Worm (Caenorhabditis elegans) whole organism, L1 larva: ENCODE data around the gene srx-74.

Experiments
- C04F5.9 ChIP-seq: sonication (generic microtip); optimal IDR thresholded peaks from 2 replicates; lab custom pipeline; 2016; ENCODE audit warnings: missing genetic modification characterization, missing compliant biosample characterization
- C16A3.4 ChIP-seq: fragments of 150-350 bp; optimal IDR thresholded peaks from 2 replicates; lab custom pipeline; 2014; ENCODE audit warnings: missing biosample characterization, missing genetic modification characterization
- Y116A8C.19 ChIP-seq: sonication (generic microtip); optimal IDR thresholded peaks from 2 replicates; lab custom pipeline; 2016; ENCODE audit warnings: missing compliant biosample characterization, missing genetic modification characterization, borderline replicate concordance
- aha-1 ChIP-seq: fragments of 150-350 bp; optimal IDR thresholded peaks from 2 replicates; lab custom pipeline; 2014; ENCODE audit warnings: missing biosample characterization, missing genetic modification characterization
- alr-1 ChIP-seq: fragments of 200-800 bp; sonication (Bioruptor generic); optimal IDR thresholded peaks from 2 replicates; lab custom pipeline; 2018; ENCODE audit warnings: borderline replicate concordance, mild to moderate bottlenecking, missing genetic modification characterization, missing compliant biosample characterization
- aly-2 ChIP-seq: fragments of 150-350 bp; optimal IDR thresholded peaks from 2 replicates; lab custom pipeline; 2014; ENCODE audit warnings: missing biosample characterization, missing genetic modification characterization
- ama-1 ChIP-seq: fragments of 150-350 bp; optimal IDR thresholded peaks from 2 replicates; lab custom pipeline; 2014
- ceh-63 ChIP-seq: fragments of 200-800 bp; sonication (Bioruptor generic); optimal IDR thresholded peaks from 2 replicates; lab custom pipeline; 2018; ENCODE audit warnings: mild to moderate bottlenecking, missing genetic modification characterization, missing compliant biosample characterization
- ceh-8 ChIP-seq: fragments of 200-800 bp; sonication (Bioruptor generic); optimal IDR thresholded peaks from 2 replicates; lab custom pipeline; 2018; ENCODE audit warnings: mild to moderate bottlenecking, missing genetic modification characterization, moderate library complexity, missing compliant biosample characterization
- ceh-82 ChIP-seq, 3 experiments: fragments of 150-350 bp in 1 of 3; sonication (generic microtip) in 2 of 3; optimal IDR thresholded peaks; 2 replicates each; lab custom pipeline; 2014 to 2017; ENCODE audit warnings: missing biosample characterization in 3 of 3, missing genetic modification characterization in 3 of 3
- dsc-1 ChIP-seq: sonication (generic microtip); optimal IDR thresholded peaks from 2 replicates; lab custom pipeline; 2016; ENCODE audit warnings: mild to moderate bottlenecking, missing genetic modification characterization, missing compliant biosample characterization
- efl-1 ChIP-seq, 4 experiments: fragments of 150-350 bp; optimal IDR thresholded peaks in 3 of 4; peaks in 1 of 4; 1 replicate in 1 of 4; 2 replicates in 3 of 4; lab custom pipeline; 2014; ENCODE audit warnings: missing biosample characterization in 2 of 4, missing genetic modification characterization in 2 of 4, missing genetic modification reagents in 2 of 4
- efl-3 ChIP-seq: fragments of 200-800 bp; sonication (Bioruptor generic); optimal IDR thresholded peaks from 2 replicates; lab custom pipeline; 2018; ENCODE audit warnings: mild to moderate bottlenecking, missing genetic modification characterization, missing compliant biosample characterization
- egl-27 ChIP-seq, 2 experiments: fragments of 150-350 bp in 1 of 2; sonication (generic microtip); optimal IDR thresholded peaks; 3 replicates each; lab custom pipeline; 2017 to 2018; ENCODE audit warnings: missing biosample characterization in 2 of 2, missing genetic modification characterization in 2 of 2, missing genetic modification reagents in 2 of 2
- elt-2 ChIP-seq: sonication (generic microtip); optimal IDR thresholded peaks from 2 replicates; lab custom pipeline; 2016; ENCODE audit warnings: missing genetic modification characterization, mild to moderate bottlenecking, inconsistent platforms, missing compliant biosample characterization, missing genetic modification reagents
- ets-5 ChIP-seq: fragments of 200-800 bp; sonication (Bioruptor generic); IDR thresholded peaks from 2 replicates; pipeline ENCODE4 v1.3.6; 2022; ENCODE audit warnings: missing genetic modification characterization, missing compliant biosample characterization
- fkh-10 ChIP-seq: sonication (generic microtip); optimal IDR thresholded peaks from 2 replicates; lab custom pipeline; 2017; ENCODE audit warnings: missing biosample characterization, missing genetic modification reagents, missing genetic modification characterization
- fkh-4 ChIP-seq: sonication (generic microtip); optimal IDR thresholded peaks from 2 replicates; lab custom pipeline; 2016; ENCODE audit warnings: missing compliant biosample characterization, missing genetic modification characterization, borderline replicate concordance
- grh-1 ChIP-seq: fragments of 200-800 bp; sonication (Bioruptor generic); IDR thresholded peaks from 2 replicates; pipeline ENCODE4 v1.3.6; 2022; ENCODE audit warnings: missing genetic modification reagents, missing genetic modification characterization, missing compliant biosample characterization
- hlh-4 ChIP-seq: sonication (generic microtip); optimal IDR thresholded peaks from 2 replicates; lab custom pipeline; 2016; ENCODE audit warnings: mild to moderate bottlenecking, missing genetic modification characterization, missing compliant biosample characterization
- irx-1 ChIP-seq: sonication (generic microtip); optimal IDR thresholded peaks from 2 replicates; lab custom pipeline; 2016; ENCODE audit warnings: missing genetic modification characterization, missing compliant biosample characterization
- lin-15B ChIP-seq: fragments of 150-350 bp; sonication (generic microtip); optimal IDR thresholded peaks from 3 replicates; lab custom pipeline; 2014; ENCODE audit warnings: missing biosample characterization, missing genetic modification characterization
- lin-35 ChIP-seq, 2 experiments: fragments of 150-350 bp; optimal IDR thresholded peaks; 2 replicates each; lab custom pipeline; 2014; ENCODE audit warnings: missing biosample characterization in 2 of 2, missing genetic modification characterization in 2 of 2, missing genetic modification reagents in 2 of 2
- lin-39 ChIP-seq: fragments of 150-350 bp; optimal IDR thresholded peaks from 2 replicates; lab custom pipeline; 2014; ENCODE audit warnings: missing biosample characterization, missing genetic modification reagents, missing genetic modification characterization
- lir-3 ChIP-seq: sonication (generic microtip); optimal IDR thresholded peaks from 2 replicates; lab custom pipeline; 2016; ENCODE audit warnings: mild to moderate bottlenecking, missing genetic modification characterization, moderate library complexity, missing compliant biosample characterization; ENCODE audit not compliant: poor library complexity
- lsy-2 ChIP-seq, 2 experiments: fragments of 150-350 bp; optimal IDR thresholded peaks; 2 replicates each; lab custom pipeline; 2014; ENCODE audit warnings: missing biosample characterization in 2 of 2, missing genetic modification characterization in 2 of 2
- mab-9 ChIP-seq: fragments of 200-800 bp; sonication (Bioruptor generic); IDR thresholded peaks from 2 replicates; pipeline ENCODE4 v1.3.6; 2022; ENCODE audit warnings: missing genetic modification reagents, missing genetic modification characterization, missing compliant biosample characterization
- mef-2 ChIP-seq: fragments of 150-350 bp; optimal IDR thresholded peaks from 2 replicates; lab custom pipeline; 2014; ENCODE audit warnings: missing biosample characterization, missing genetic modification characterization
- nhr-11 ChIP-seq: fragments of 150-350 bp; optimal IDR thresholded peaks from 2 replicates; lab custom pipeline; 2014; ENCODE audit warnings: missing biosample characterization, missing genetic modification characterization
- nhr-12 ChIP-seq: sonication (generic microtip); optimal IDR thresholded peaks from 2 replicates; lab custom pipeline; 2017; ENCODE audit warnings: missing biosample characterization, missing genetic modification characterization
- nhr-19 ChIP-seq: fragments of 200-800 bp; sonication (Bioruptor generic); conservative IDR thresholded peaks from 2 replicates; pipeline ENCODE4 v1.3.6; 2022; ENCODE audit warnings: missing genetic modification characterization, missing compliant biosample characterization
- nhr-20 ChIP-seq: sonication (generic microtip); optimal IDR thresholded peaks from 2 replicates; lab custom pipeline; 2016; ENCODE audit warnings: mild to moderate bottlenecking, missing genetic modification characterization, missing compliant biosample characterization
- nhr-47 ChIP-seq: sonication (generic microtip); optimal IDR thresholded peaks from 2 replicates; lab custom pipeline; 2016; ENCODE audit warnings: mild to moderate bottlenecking, missing genetic modification characterization, moderate library complexity, missing compliant biosample characterization
- nhr-71 ChIP-seq: sonication (generic microtip); optimal IDR thresholded peaks from 2 replicates; lab custom pipeline; 2016; ENCODE audit warnings: mild to moderate bottlenecking, missing genetic modification characterization, moderate library complexity, missing compliant biosample characterization
- nhr-76 ChIP-seq: sonication (generic microtip); optimal IDR thresholded peaks from 2 replicates; lab custom pipeline; 2017; ENCODE audit warnings: missing biosample characterization, missing genetic modification characterization
- nhr-77 ChIP-seq: fragments of 150-350 bp; optimal IDR thresholded peaks from 2 replicates; lab custom pipeline; 2014; ENCODE audit warnings: missing biosample characterization, missing genetic modification characterization
- nhr-84 ChIP-seq: sonication (generic microtip); optimal IDR thresholded peaks from 2 replicates; lab custom pipeline; 2017; ENCODE audit warnings: missing biosample characterization, missing genetic modification characterization
- nhr-90 ChIP-seq: sonication (generic microtip); optimal IDR thresholded peaks from 2 replicates; lab custom pipeline; 2016; ENCODE audit warnings: mild to moderate bottlenecking, missing genetic modification characterization, missing compliant biosample characterization; ENCODE audit not compliant: poor library complexity
- pax-3 ChIP-seq: fragments of 200-800 bp; sonication (Bioruptor generic); optimal IDR thresholded peaks from 2 replicates; lab custom pipeline; 2018; ENCODE audit warnings: mild to moderate bottlenecking, missing genetic modification characterization, moderate library complexity, missing compliant biosample characterization
- pqm-1 ChIP-seq: sonication (generic microtip); optimal IDR thresholded peaks from 3 replicates; lab custom pipeline; 2017; ENCODE audit warnings: missing biosample characterization, missing genetic modification characterization
- skn-1 ChIP-seq: fragments of 150-350 bp; optimal IDR thresholded peaks from 2 replicates; lab custom pipeline; 2014; ENCODE audit warnings: missing biosample characterization, missing genetic modification characterization
- snu-23 ChIP-seq: sonication (generic microtip); optimal IDR thresholded peaks from 2 replicates; lab custom pipeline; 2016; ENCODE audit warnings: missing genetic modification characterization, missing compliant biosample characterization
- sptf-1 ChIP-seq: fragments of 150-350 bp; optimal IDR thresholded peaks from 2 replicates; lab custom pipeline; 2014; ENCODE audit warnings: missing biosample characterization, missing genetic modification characterization
- swsn-7 ChIP-seq: sonication (generic microtip); optimal IDR thresholded peaks from 2 replicates; lab custom pipeline; 2016; ENCODE audit warnings: missing genetic modification characterization, missing compliant biosample characterization
- tbx-2 ChIP-seq: sonication (generic microtip); optimal IDR thresholded peaks from 2 replicates; lab custom pipeline; 2016; ENCODE audit warnings: missing genetic modification characterization, missing compliant biosample characterization
- unc-130 ChIP-seq: fragments of 150-350 bp; optimal IDR thresholded peaks from 2 replicates; lab custom pipeline; 2017; ENCODE audit warnings: missing biosample characterization, missing genetic modification characterization, inconsistent platforms
- zag-1 ChIP-seq: fragments of 150-350 bp; optimal IDR thresholded peaks from 2 replicates; lab custom pipeline; 2014; ENCODE audit warnings: missing biosample characterization, missing genetic modification characterization
- zip-4 ChIP-seq: fragments of 200-800 bp; sonication (Bioruptor generic); optimal IDR thresholded peaks from 2 replicates; lab custom pipeline; 2018; ENCODE audit warnings: mild to moderate bottlenecking, missing genetic modification characterization, moderate library complexity, missing compliant biosample characterization
- ztf-11 ChIP-seq, 2 experiments: sonication (generic microtip); optimal IDR thresholded peaks; 2 replicates each; lab custom pipeline; 2016 to 2017; ENCODE audit warnings: missing genetic modification characterization in 2 of 2, missing biosample characterization in 1 of 2, missing compliant biosample characterization in 1 of 2
- ztf-4 ChIP-seq: fragments of 150-350 bp; optimal IDR thresholded peaks from 2 replicates; lab custom pipeline; 2014; ENCODE audit warnings: missing biosample characterization, missing genetic modification characterization

Gene srx-74

ce11 chrV:4630267-4630666 is 32.0 kb downstream of the srx-74 start (continued):
- no peak for TF ChIP-seq ceh-63 (GFP tag; lab: Kevin White, UChicago)
- no peak for TF ChIP-seq mef-2 (tag; lab: Kevin White, UChicago)
- TF ChIP-seq mab-9 (GFP tag; lab: Robert Waterston, UW) = no peak
- TF ChIP-seq nhr-20 (tag; lab: Kevin White, UChicago) = peak; percentile 22
- TF ChIP-seq irx-1 (tag; lab: Kevin White, UChicago) = no peak
- no peak for TF ChIP-seq efl-1 (optimal IDR thresholded peaks at IDR 0.05; lab: Kevin White, UChicago)
- peak in 1 of 2 experiments; percentile 6 for TF ChIP-seq efl-1 (GFP tag; optimal IDR thresholded peaks at IDR 0.05 in 1 of 2; lab: Kevin White, UChicago)
- no peak for TF ChIP-seq ceh-82 (tag; optimal IDR thresholded peaks at IDR 0.05; lab: Kevin White, UChicago)
- peak; percentile 23 for TF ChIP-seq elt-2 (tag; lab: Kevin White, UChicago)
- no peak for TF ChIP-seq Y116A8C.19
- TF ChIP-seq unc-130 (tag; lab: Kevin White, UChicago) = no peak
- peak; percentile 38 for TF ChIP-seq pqm-1 (tag; lab: Kevin White, UChicago)
- no peak for TF ChIP-seq swsn-7 (tag; lab: Kevin White, UChicago)
- TF ChIP-seq tbx-2 (tag; lab: Kevin White, UChicago) = no peak
- TF ChIP-seq lin-15B (tag; lab: Kevin White, UChicago) = no peak
- TF ChIP-seq zip-4 (GFP tag; lab: Kevin White, UChicago) = no peak
- TF ChIP-seq fkh-10 (GFP tag; lab: Kevin White, UChicago) = no peak
- TF ChIP-seq lsy-2 (tag; optimal IDR thresholded peaks at IDR 0.05; lab: Kevin White, UChicago) = no peak
- TF ChIP-seq hlh-4 (tag; lab: Kevin White, UChicago) = no peak
- no peak for TF ChIP-seq lin-35 (GFP tag; optimal IDR thresholded peaks at IDR 0.05; lab: Kevin White, UChicago)
- no peak for TF ChIP-seq egl-27 (tag; optimal IDR thresholded peaks at IDR 0.05; lab: Kevin White, UChicago)

- TF ChIP-seq C04F5.9 (tag; lab: Kevin White, UChicago) (no peak), ceh-8 (GFP tag; lab: Kevin White, UChicago) (no peak), lsy-2 (tag; optimal IDR thresholded peaks at IDR 0.05; lab: Kevin White, UChicago) (peak in 1 of 2 experiments; percentile 29), efl-1 (optimal IDR thresholded peaks at IDR 0.05; lab: Kevin White, UChicago) (no peak), efl-1 (GFP tag; optimal IDR thresholded peaks at IDR 0.05 in 1 of 2; lab: Kevin White, UChicago) (no peak), nhr-84 (tag; lab: Kevin White, UChicago) (no peak), nhr-47 (tag; lab: Kevin White, UChicago) (peak; percentile 31), nhr-12 (tag; lab: Kevin White, UChicago) (no peak), aly-2 (no peak), aha-1 (tag; lab: Kevin White, UChicago) (no peak), Y116A8C.19 (no peak), mef-2 (tag; lab: Kevin White, UChicago) (no peak), nhr-90 (tag; lab: Kevin White, UChicago) (peak; percentile 37), dsc-1 (tag; lab: Kevin White, UChicago) (no peak), sptf-1 (tag; lab: Kevin White, UChicago) (no peak), lir-3 (tag; lab: Kevin White, UChicago) (no peak), ztf-11 (tag; optimal IDR thresholded peaks at IDR 0.05; lab: Kevin White, UChicago) (no peak), snu-23 (GFP tag; lab: Kevin White, UChicago) (peak; percentile 54), nhr-71 (peak; percentile 68), tbx-2 (tag; lab: Kevin White, UChicago) (no peak), ama-1 (no peak), irx-1 (tag; lab: Kevin White, UChicago) (no peak), pax-3 (tag; lab: Kevin White, UChicago) (no peak), nhr-76 (tag; lab: Kevin White, UChicago) (no peak), grh-1 (no peak), efl-3 (GFP tag; lab: Kevin White, UChicago) (no peak), C16A3.4 (no peak), ets-5 (GFP tag; lab: Robert Waterston, UW) (no peak), fkh-4 (tag; lab: Kevin White, UChicago) (no peak), alr-1 (no peak), skn-1 (tag; lab: Kevin White, UChicago) (no peak), swsn-7 (tag; lab: Kevin White, UChicago) (no peak), nhr-19 (no peak), ztf-4 (no peak), nhr-11 (tag; lab: Kevin White, UChicago) (no peak), zag-1 (tag; lab: Kevin White, UChicago) (no peak), nhr-77 (tag; lab: Kevin White, UChicago) (no peak), lin-15B (tag; lab: Kevin White, UChicago) (no peak), lin-39 (tag; lab: Kevin White, UChicago) (no peak)
Measured at ce11 chrV:4628517-4628930, 33.8 kb downstream of the srx-74 start, which contains the start of gene pmt-2. Gene pmt-2 (plus strand): TSS chrV:4628580.
